Fruit fly (Drosophila melanogaster) whole organism, embryonic: Measurements from ENCODE around the gene sro.

Experiments
- CG10565 ChIP-seq: fragments of 200-800 bp; sonication (Bioruptor generic); optimal IDR thresholded peaks from 3 replicates; lab custom pipeline; 2016; ENCODE audit warnings: missing biosample characterization, mild to moderate bottlenecking, missing genetic modification characterization
- CG11560 ChIP-seq: fragments of 200-800 bp; sonication (Bioruptor generic); IDR thresholded peaks from 3 replicates; pipeline ENCODE4 v1.3.6; 2022; ENCODE audit warnings: missing biosample characterization, missing genetic modification characterization
- CG12299 ChIP-seq: fragments of 200-800 bp; sonication (Bioruptor generic); optimal IDR thresholded peaks from 2 replicates; lab custom pipeline; 2018; ENCODE audit warnings: missing biosample characterization, mild to moderate bottlenecking, missing genetic modification characterization
- CG12659 ChIP-seq: fragments of 200-800 bp; sonication (Bioruptor generic); optimal IDR thresholded peaks from 3 replicates; lab custom pipeline; 2017; ENCODE audit warnings: mild to moderate bottlenecking, missing biosample characterization, missing genetic modification reagents, missing genetic modification characterization
- CG15601 ChIP-seq: fragments of 200-800 bp; sonication (Bioruptor generic); optimal IDR thresholded peaks from 3 replicates; lab custom pipeline; 2019; ENCODE audit warnings: missing biosample characterization, mild to moderate bottlenecking, missing genetic modification characterization, moderate library complexity
- CG16815 ChIP-seq: fragments of 200-800 bp; sonication (Bioruptor generic); optimal IDR thresholded peaks from 3 replicates; lab custom pipeline; 2017; ENCODE audit warnings: missing biosample characterization, mild to moderate bottlenecking, missing genetic modification characterization
- CG18262 ChIP-seq: fragments of 200-800 bp; optimal IDR thresholded peaks from 3 replicates; lab custom pipeline; 2019; ENCODE audit warnings: missing biosample characterization, mild to moderate bottlenecking, missing genetic modification characterization, moderate library complexity
- CG18619 ChIP-seq: fragments of 200-800 bp; sonication (Bioruptor generic); optimal IDR thresholded peaks from 3 replicates; lab custom pipeline; 2017; ENCODE audit warnings: missing biosample characterization, mild to moderate bottlenecking, missing genetic modification characterization
- CG2116 ChIP-seq: fragments of 200-800 bp; sonication (Bioruptor generic); optimal IDR thresholded peaks from 3 replicates; lab custom pipeline; 2018; ENCODE audit warnings: missing biosample characterization, mild to moderate bottlenecking, missing genetic modification characterization
- CG2875 ChIP-seq: fragments of 200-800 bp; sonication (Bioruptor generic); optimal IDR thresholded peaks from 2 replicates; lab custom pipeline; 2017; ENCODE audit warnings: missing biosample characterization, mild to moderate bottlenecking, missing genetic modification characterization, missing genetic modification reagents
- CG30431 ChIP-seq: fragments of 200-800 bp; sonication (Bioruptor generic); optimal IDR thresholded peaks from 2 replicates; lab custom pipeline; 2017; ENCODE audit warnings: missing biosample characterization, missing genetic modification characterization
- CG3281 ChIP-seq: fragments of 200-800 bp; sonication (Bioruptor generic); optimal IDR thresholded peaks from 3 replicates; lab custom pipeline; 2017; ENCODE audit warnings: missing biosample characterization, mild to moderate bottlenecking, missing genetic modification characterization
- CG33213 ChIP-seq: fragments of 200-800 bp; sonication (Bioruptor generic); optimal IDR thresholded peaks from 3 replicates; lab custom pipeline; 2016; ENCODE audit warnings: missing biosample characterization, missing genetic modification characterization
- CG34376 ChIP-seq: fragments of 200-800 bp; sonication (Bioruptor generic); optimal IDR thresholded peaks from 2 replicates; lab custom pipeline; 2018; ENCODE audit warnings: missing biosample characterization, mild to moderate bottlenecking, missing genetic modification characterization
- CG4328 ChIP-seq: fragments of 200-800 bp; sonication (Bioruptor generic); optimal IDR thresholded peaks from 3 replicates; lab custom pipeline; 2017; ENCODE audit warnings: missing biosample characterization, missing genetic modification reagents, missing genetic modification characterization
- CG4404 ChIP-seq: fragments of 200-800 bp; sonication (Bioruptor generic); IDR thresholded peaks from 2 replicates; pipeline ENCODE4 v1.3.6; 2022; ENCODE audit warnings: missing biosample characterization, missing genetic modification characterization
- CG4730 ChIP-seq: fragments of 200-800 bp; sonication (Bioruptor generic); IDR thresholded peaks from 2 replicates; pipeline ENCODE4 v1.3.6; 2022; ENCODE audit warnings: missing biosample characterization, missing genetic modification characterization
- CG4854 ChIP-seq: fragments of 200-800 bp; sonication (Bioruptor generic); optimal IDR thresholded peaks from 2 replicates; lab custom pipeline; 2016; ENCODE audit warnings: missing biosample characterization, missing genetic modification characterization, inconsistent platforms
- CG6175 ChIP-seq: fragments of 200-800 bp; sonication (Bioruptor generic); IDR thresholded peaks from 3 replicates; pipeline ENCODE4 v1.3.6; 2022; ENCODE audit warnings: missing biosample characterization, missing genetic modification characterization
- CG6254 ChIP-seq: fragments of 200-800 bp; sonication (Bioruptor generic); optimal IDR thresholded peaks from 3 replicates; lab custom pipeline; 2017; ENCODE audit warnings: mild to moderate bottlenecking, missing biosample characterization, missing genetic modification reagents, missing genetic modification characterization
- CG6854 ChIP-seq: fragments of 200-800 bp; sonication (Bioruptor generic); optimal IDR thresholded peaks from 3 replicates; lab custom pipeline; 2017; ENCODE audit warnings: missing biosample characterization, mild to moderate bottlenecking, missing genetic modification characterization
- CG8089 ChIP-seq: fragments of 200-800 bp; sonication (Bioruptor generic); optimal IDR thresholded peaks from 3 replicates; lab custom pipeline; 2016; ENCODE audit warnings: missing biosample characterization, missing genetic modification characterization
- Camta ChIP-seq: fragments of 200-800 bp; sonication (Bioruptor generic); optimal IDR thresholded peaks from 2 replicates; lab custom pipeline; 2016; ENCODE audit warnings: missing biosample characterization, missing genetic modification characterization
- CkIIα-i1 ChIP-seq: fragments of 200-800 bp; sonication (Bioruptor generic); IDR thresholded peaks from 2 replicates; pipeline ENCODE4 v1.3.6; 2022; ENCODE audit warnings: missing biosample characterization, missing genetic modification characterization
- Dll ChIP-seq: fragments of 200-800 bp; sonication (Bioruptor generic); IDR thresholded peaks from 4 replicates; pipeline ENCODE4 v1.3.6; 2022; ENCODE audit warnings: missing biosample characterization, missing genetic modification characterization; ENCODE audit not compliant: partially characterized antibody
- Drgx ChIP-seq: fragments of 200-800 bp; sonication (Bioruptor generic); IDR thresholded peaks from 2 replicates; pipeline ENCODE4 v1.3.6; 2022; ENCODE audit warnings: missing biosample characterization, missing genetic modification characterization
- HLH4C ChIP-seq: fragments of 200-800 bp; sonication (Bioruptor generic); IDR thresholded peaks from 3 replicates; pipeline ENCODE4 v1.3.6; 2022; ENCODE audit warnings: missing biosample characterization, missing genetic modification characterization; ENCODE audit not compliant: partially characterized antibody
- HLHmδ ChIP-seq: fragments of 200-800 bp; sonication (Bioruptor generic); optimal IDR thresholded peaks from 2 replicates; lab custom pipeline; 2018; ENCODE audit warnings: missing biosample characterization, mild to moderate bottlenecking, missing genetic modification characterization, moderate library complexity
- Hmr ChIP-seq: fragments of 200-800 bp; sonication (Bioruptor generic); optimal IDR thresholded peaks from 3 replicates; lab custom pipeline; 2017; ENCODE audit warnings: mild to moderate bottlenecking, missing biosample characterization, missing genetic modification reagents, missing genetic modification characterization
- Hr3 ChIP-seq: fragments of 200-800 bp; sonication (Bioruptor generic); optimal IDR thresholded peaks from 3 replicates; lab custom pipeline; 2016; ENCODE audit warnings: missing biosample characterization, missing genetic modification characterization
- Lhr ChIP-seq: fragments of 200-800 bp; sonication (Bioruptor generic); optimal IDR thresholded peaks from 3 replicates; lab custom pipeline; 2017; ENCODE audit warnings: mild to moderate bottlenecking, missing biosample characterization, missing genetic modification reagents, missing genetic modification characterization
- Lpt ChIP-seq: fragments of >200 bp; optimal IDR thresholded peaks from 2 replicates; lab custom pipeline; 2018; ENCODE audit warnings: missing biosample characterization, missing genetic modification characterization
- Mes4 ChIP-seq: fragments of 200-800 bp; sonication (Bioruptor generic); optimal IDR thresholded peaks from 2 replicates; lab custom pipeline; 2016; ENCODE audit warnings: missing biosample characterization, missing genetic modification characterization
- Mrtf ChIP-seq: fragments of 200-800 bp; sonication (Bioruptor generic); IDR thresholded peaks from 3 replicates; pipeline ENCODE4 v1.3.6; 2022; ENCODE audit warnings: missing biosample characterization, missing genetic modification characterization
- Opbp ChIP-seq: fragments of 200-800 bp; sonication (Bioruptor generic); IDR thresholded peaks from 3 replicates; pipeline ENCODE4 v1.3.6; 2022; ENCODE audit warnings: missing biosample characterization, missing genetic modification characterization; ENCODE audit not compliant: partially characterized antibody
- Ptx1 ChIP-seq: fragments of 200-800 bp; sonication (Bioruptor generic); IDR thresholded peaks from 2 replicates; pipeline ENCODE4 v1.3.6; 2022; ENCODE audit warnings: missing biosample characterization, missing genetic modification characterization
- Rfx ChIP-seq: fragments of 200-800 bp; sonication (Bioruptor generic); IDR thresholded peaks from 2 replicates; pipeline ENCODE4 v1.3.6; 2022; ENCODE audit warnings: missing biosample characterization, missing genetic modification characterization
- Sox102F ChIP-seq: fragments of 200-800 bp; sonication (Bioruptor generic); optimal IDR thresholded peaks from 2 replicates; lab custom pipeline; 2018; ENCODE audit warnings: missing biosample characterization, mild to moderate bottlenecking, missing genetic modification characterization, moderate library complexity
- Sry-δ ChIP-seq: fragments of 200-800 bp; sonication (Bioruptor generic); optimal IDR thresholded peaks from 2 replicates; lab custom pipeline; 2016; ENCODE audit warnings: missing biosample characterization, missing genetic modification characterization
- aop ChIP-seq: fragments of 200-800 bp; sonication (Bioruptor generic); IDR thresholded peaks from 2 replicates; pipeline ENCODE4 v1.3.6; 2022; ENCODE audit warnings: missing biosample characterization, missing genetic modification characterization
- bowl ChIP-seq: fragments of 200-800 bp; sonication (Bioruptor generic); IDR thresholded peaks from 2 replicates; pipeline ENCODE4 v1.3.6; 2022; ENCODE audit warnings: missing biosample characterization, missing genetic modification characterization
- cas ChIP-seq: fragments of 200-800 bp; sonication (Bioruptor generic); IDR thresholded peaks from 2 replicates; pipeline ENCODE4 v1.3.6; 2022; ENCODE audit warnings: missing biosample characterization, missing genetic modification characterization
- cato ChIP-seq: fragments of 200-800 bp; sonication (Bioruptor generic); optimal IDR thresholded peaks from 2 replicates; lab custom pipeline; 2016; ENCODE audit warnings: missing biosample characterization, missing genetic modification characterization, borderline replicate concordance
- cwo ChIP-seq: fragments of 200-800 bp; sonication (Bioruptor generic); optimal IDR thresholded peaks from 3 replicates; lab custom pipeline; 2017; ENCODE audit warnings: missing biosample characterization, missing genetic modification characterization, mild to moderate bottlenecking, moderate library complexity, missing genetic modification reagents
- lilli ChIP-seq: fragments of 200-800 bp; sonication (Bioruptor generic); optimal IDR thresholded peaks from 3 replicates; lab custom pipeline; 2016; ENCODE audit warnings: missing biosample characterization, missing genetic modification characterization
- mirr ChIP-seq: fragments of 200-800 bp; sonication (Bioruptor generic); optimal IDR thresholded peaks from 3 replicates; lab custom pipeline; 2018; ENCODE audit warnings: missing biosample characterization, mild to moderate bottlenecking, missing genetic modification characterization
- p53 ChIP-seq: fragments of 200-800 bp; sonication (Bioruptor generic); optimal IDR thresholded peaks from 2 replicates; lab custom pipeline; 2016; ENCODE audit warnings: missing biosample characterization, missing genetic modification characterization
- pnt ChIP-seq: fragments of 200-800 bp; sonication (Bioruptor generic); optimal IDR thresholded peaks from 3 replicates; lab custom pipeline; 2016; ENCODE audit warnings: missing biosample characterization, missing genetic modification characterization
- ttk ChIP-seq: fragments of 200-800 bp; sonication (Bioruptor generic); IDR thresholded peaks from 2 replicates; pipeline ENCODE4 v2.1.2; 2022; ENCODE audit warnings: missing biosample characterization, missing genetic modification characterization
- usp ChIP-seq: fragments of >200 bp; optimal IDR thresholded peaks from 2 replicates; lab custom pipeline; 2017; ENCODE audit warnings: missing biosample characterization, missing genetic modification characterization

sro gene

DNA sequence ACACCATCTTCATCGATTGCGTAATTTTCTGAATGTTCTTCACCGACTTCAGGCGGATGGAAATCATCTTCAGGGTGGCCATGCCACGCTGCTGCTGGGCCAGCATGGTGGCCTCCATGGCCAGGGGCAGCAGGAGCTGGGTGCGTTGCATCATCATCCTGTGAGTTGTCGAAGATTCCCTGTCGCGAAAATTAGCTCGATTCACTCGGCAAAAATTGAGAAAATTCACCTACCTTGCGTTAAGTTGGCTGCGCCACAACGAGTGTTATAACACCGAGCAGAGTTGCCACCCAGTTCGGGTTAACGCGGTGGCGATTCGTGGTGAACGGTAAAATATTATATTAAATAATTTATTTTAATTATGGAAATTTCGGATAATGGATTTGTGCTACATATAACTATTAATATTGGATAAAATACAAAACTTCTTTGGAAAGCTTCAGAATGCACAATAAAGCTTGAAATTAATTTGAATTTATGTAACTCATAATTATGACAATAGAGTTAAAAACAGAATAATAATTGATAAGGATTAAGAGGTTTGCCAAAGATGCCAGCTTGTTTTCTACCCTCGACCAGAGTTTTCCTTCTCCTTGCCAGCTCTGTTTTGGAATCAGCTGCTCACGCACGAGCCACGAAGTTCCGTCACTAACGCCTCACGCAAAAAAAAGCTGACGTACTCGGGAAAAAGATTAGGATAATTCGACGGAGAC is 45.6 kb upstream of the sro start, which contains the start of the genes ATPsyngamma and yata (continued):
- TF ChIP-seq CG12299 (tag; lab: Kevin White, UChicago) = no peak
- no peak for TF ChIP-seq aop
- TF ChIP-seq Hr3 (GFP tag; lab: Kevin White, UChicago) = no peak
- no peak for TF ChIP-seq cato (GFP tag; lab: Kevin White, UChicago)
- TF ChIP-seq CG12659 (GFP tag; lab: Kevin White, UChicago) = peak; percentile 83
- TF ChIP-seq Hmr = no peak
- TF ChIP-seq CG6254 = no peak
- TF ChIP-seq Lhr (GFP tag; lab: Kevin White, UChicago) = no peak
- no peak for TF ChIP-seq CG33213 (GFP tag; lab: Kevin White, UChicago)
- TF ChIP-seq CG4404 (GFP tag; lab: Robert Waterston, UW) = no peak
- TF ChIP-seq lilli = peak; percentile 29
- no peak for TF ChIP-seq p53 (GFP tag; lab: Kevin White, UChicago)
- no peak for TF ChIP-seq CG4854
- no peak for TF ChIP-seq HLHmδ (GFP tag; lab: Kevin White, UChicago)
- TF ChIP-seq Ptx1 (GFP tag; lab: Robert Waterston, UW) = peak; percentile 47
- TF ChIP-seq CG18262 = peak; percentile 36
- TF ChIP-seq Drgx (GFP tag; lab: Robert Waterston, UW) = no peak
- no peak for TF ChIP-seq CG16815
- no peak for TF ChIP-seq Camta (GFP tag; lab: Kevin White, UChicago)
- no peak for TF ChIP-seq pnt (GFP tag; lab: Kevin White, UChicago)
- no peak; the same call in 1 of the 4 replicates for TF ChIP-seq Dll (GFP tag; lab: Robert Waterston, UW)
- no peak for TF ChIP-seq mirr (GFP tag; lab: Kevin White, UChicago)
- TF ChIP-seq CG4730 (GFP tag; lab: Robert Waterston, UW) = no peak
- no peak for TF ChIP-seq CG3281 (GFP tag; lab: Kevin White, UChicago)
- peak; percentile 53; the same call in 1 of the 3 replicates for TF ChIP-seq HLH4C (GFP tag; lab: Robert Waterston, UW)
- no peak for TF ChIP-seq cas (GFP tag; lab: Robert Waterston, UW)
- no peak for TF ChIP-seq Mrtf (GFP tag; lab: Robert Waterston, UW)
- TF ChIP-seq CG15601 (tag; lab: Kevin White, UChicago) = peak; percentile 57
- TF ChIP-seq ttk (GFP tag; lab: Robert Waterston, UW) = no peak
- peak; percentile 30 for TF ChIP-seq CG2116 (GFP tag; lab: Kevin White, UChicago)
- TF ChIP-seq Rfx (GFP tag; lab: Robert Waterston, UW) = peak; percentile 48
- TF ChIP-seq cwo (GFP tag; lab: Kevin White, UChicago) = no peak
- TF ChIP-seq CG18619 (GFP tag; lab: Kevin White, UChicago) = peak; percentile 40
- no peak for TF ChIP-seq CG11560
- TF ChIP-seq CG4328 (GFP tag; lab: Kevin White, UChicago) = peak; percentile 43
- TF ChIP-seq CG10565 (GFP tag; lab: Kevin White, UChicago) = no peak
- no peak for TF ChIP-seq bowl (GFP tag; lab: Robert Waterston, UW)
- no peak for TF ChIP-seq CG6854 (GFP tag; lab: Kevin White, UChicago)
- no peak for TF ChIP-seq Lpt
- no peak for TF ChIP-seq CG8089 (GFP tag; lab: Kevin White, UChicago)
- TF ChIP-seq usp (GFP tag; lab: Kevin White, UChicago) = no peak
- TF ChIP-seq Sry-δ (GFP tag; lab: Kevin White, UChicago) = peak; percentile 81
- TF ChIP-seq CkIIα-i1 (GFP tag; lab: Robert Waterston, UW) = no peak
- TF ChIP-seq CG6175 (GFP tag; lab: Robert Waterston, UW) = no peak
- no peak for TF ChIP-seq CG34376 (GFP tag; lab: Kevin White, UChicago)
- TF ChIP-seq CG2875 = no peak
- no peak for TF ChIP-seq Mes4 (GFP tag; lab: Kevin White, UChicago)
- TF ChIP-seq Sox102F (GFP tag; lab: Kevin White, UChicago) = no peak
- TF ChIP-seq Opbp (GFP tag; lab: Robert Waterston, UW) = peak; percentile 99
- TF ChIP-seq CG30431 (GFP tag; lab: Kevin White, UChicago) = no peak
